Worm (Caenorhabditis elegans) whole organism, L1 larva: ENCODE measurements around the gene C35D6.4.

Source experiments
- Y116A8C.19 ChIP-seq: sonication (generic microtip); optimal IDR thresholded peaks from 2 replicates; lab custom pipeline; 2016; ENCODE audit warnings: missing compliant biosample characterization, missing genetic modification characterization, borderline replicate concordance
- aha-1 ChIP-seq: fragments of 150-350 bp; optimal IDR thresholded peaks from 2 replicates; lab custom pipeline; 2014; ENCODE audit warnings: missing biosample characterization, missing genetic modification characterization
- alr-1 ChIP-seq: fragments of 200-800 bp; sonication (Bioruptor generic); optimal IDR thresholded peaks from 2 replicates; lab custom pipeline; 2018; ENCODE audit warnings: borderline replicate concordance, mild to moderate bottlenecking, missing genetic modification characterization, missing compliant biosample characterization
- aly-2 ChIP-seq: fragments of 150-350 bp; optimal IDR thresholded peaks from 2 replicates; lab custom pipeline; 2014; ENCODE audit warnings: missing biosample characterization, missing genetic modification characterization
- ama-1 ChIP-seq: fragments of 150-350 bp; optimal IDR thresholded peaks from 2 replicates; lab custom pipeline; 2014
- ceh-63 ChIP-seq: fragments of 200-800 bp; sonication (Bioruptor generic); optimal IDR thresholded peaks from 2 replicates; lab custom pipeline; 2018; ENCODE audit warnings: mild to moderate bottlenecking, missing genetic modification characterization, missing compliant biosample characterization
- ceh-8 ChIP-seq: fragments of 200-800 bp; sonication (Bioruptor generic); optimal IDR thresholded peaks from 2 replicates; lab custom pipeline; 2018; ENCODE audit warnings: mild to moderate bottlenecking, missing genetic modification characterization, moderate library complexity, missing compliant biosample characterization
- ceh-82 ChIP-seq, 3 experiments: fragments of 150-350 bp in 1 of 3; sonication (generic microtip) in 2 of 3; optimal IDR thresholded peaks; 2 replicates each; lab custom pipeline; 2014 to 2017; ENCODE audit warnings: missing biosample characterization in 3 of 3, missing genetic modification characterization in 3 of 3
- ceh-90 ChIP-seq: sonication (generic microtip); optimal IDR thresholded peaks from 2 replicates; lab custom pipeline; 2016; ENCODE audit warnings: missing genetic modification characterization, missing compliant biosample characterization
- dsc-1 ChIP-seq: sonication (generic microtip); optimal IDR thresholded peaks from 2 replicates; lab custom pipeline; 2016; ENCODE audit warnings: mild to moderate bottlenecking, missing genetic modification characterization, missing compliant biosample characterization
- efl-1 ChIP-seq, 4 experiments: fragments of 150-350 bp; optimal IDR thresholded peaks in 3 of 4; peaks in 1 of 4; 1 replicate in 1 of 4; 2 replicates in 3 of 4; lab custom pipeline; 2014; ENCODE audit warnings: missing biosample characterization in 2 of 4, missing genetic modification characterization in 2 of 4, missing genetic modification reagents in 2 of 4
- efl-3 ChIP-seq: fragments of 200-800 bp; sonication (Bioruptor generic); optimal IDR thresholded peaks from 2 replicates; lab custom pipeline; 2018; ENCODE audit warnings: mild to moderate bottlenecking, missing genetic modification characterization, missing compliant biosample characterization
- egl-13 ChIP-seq: sonication (generic microtip); optimal IDR thresholded peaks from 2 replicates; lab custom pipeline; 2016; ENCODE audit warnings: missing genotype, missing genetic modification reagents, missing genetic modification characterization, missing compliant biosample characterization
- egl-27 ChIP-seq, 2 experiments: fragments of 150-350 bp in 1 of 2; sonication (generic microtip); optimal IDR thresholded peaks; 3 replicates each; lab custom pipeline; 2017 to 2018; ENCODE audit warnings: missing biosample characterization in 2 of 2, missing genetic modification characterization in 2 of 2, missing genetic modification reagents in 2 of 2
- elt-3 ChIP-seq, 6 experiments: fragments of 150-350 bp in 1 of 6; sonication (generic microtip); optimal IDR thresholded peaks; 2 replicates each; lab custom pipeline; 2017 to 2018; ENCODE audit warnings: missing biosample characterization in 6 of 6, missing genetic modification characterization in 6 of 6, inconsistent platforms in 1 of 6
- ets-5 ChIP-seq: fragments of 200-800 bp; sonication (Bioruptor generic); IDR thresholded peaks from 2 replicates; pipeline ENCODE4 v1.3.6; 2022; ENCODE audit warnings: missing genetic modification characterization, missing compliant biosample characterization
- fkh-10 ChIP-seq: sonication (generic microtip); optimal IDR thresholded peaks from 2 replicates; lab custom pipeline; 2017; ENCODE audit warnings: missing biosample characterization, missing genetic modification reagents, missing genetic modification characterization
- grh-1 ChIP-seq: fragments of 200-800 bp; sonication (Bioruptor generic); IDR thresholded peaks from 2 replicates; pipeline ENCODE4 v1.3.6; 2022; ENCODE audit warnings: missing genetic modification reagents, missing genetic modification characterization, missing compliant biosample characterization
- hlh-17 ChIP-seq: fragments of 200-800 bp; sonication (Bioruptor generic); optimal IDR thresholded peaks from 2 replicates; lab custom pipeline; 2018; ENCODE audit warnings: missing genetic modification characterization, mild to moderate bottlenecking, missing compliant biosample characterization, moderate library complexity, borderline replicate concordance
- hlh-4 ChIP-seq: sonication (generic microtip); optimal IDR thresholded peaks from 2 replicates; lab custom pipeline; 2016; ENCODE audit warnings: mild to moderate bottlenecking, missing genetic modification characterization, missing compliant biosample characterization
- hpl-2 ChIP-seq: fragments of 150-350 bp; optimal IDR thresholded peaks from 2 replicates; lab custom pipeline; 2014; ENCODE audit warnings: missing biosample characterization, missing genetic modification reagents, missing genetic modification characterization
- irx-1 ChIP-seq: sonication (generic microtip); optimal IDR thresholded peaks from 2 replicates; lab custom pipeline; 2016; ENCODE audit warnings: missing genetic modification characterization, missing compliant biosample characterization
- lin-14 ChIP-seq: fragments of 200-800 bp; sonication (Bioruptor generic); optimal IDR thresholded peaks from 2 replicates; lab custom pipeline; 2018; ENCODE audit warnings: mild to moderate bottlenecking, missing genetic modification characterization, moderate library complexity, missing compliant biosample characterization
- lin-35 ChIP-seq, 2 experiments: fragments of 150-350 bp; optimal IDR thresholded peaks; 2 replicates each; lab custom pipeline; 2014; ENCODE audit warnings: missing biosample characterization in 2 of 2, missing genetic modification characterization in 2 of 2, missing genetic modification reagents in 2 of 2
- lin-39 ChIP-seq: fragments of 150-350 bp; optimal IDR thresholded peaks from 2 replicates; lab custom pipeline; 2014; ENCODE audit warnings: missing biosample characterization, missing genetic modification reagents, missing genetic modification characterization
- mab-9 ChIP-seq: fragments of 200-800 bp; sonication (Bioruptor generic); IDR thresholded peaks from 2 replicates; pipeline ENCODE4 v1.3.6; 2022; ENCODE audit warnings: missing genetic modification reagents, missing genetic modification characterization, missing compliant biosample characterization
- mdl-1 ChIP-seq, 2 experiments: fragments of 150-350 bp; optimal IDR thresholded peaks; 2 replicates each; lab custom pipeline; 2014 to 2017; ENCODE audit warnings: missing biosample characterization in 2 of 2, missing genetic modification characterization in 2 of 2, inconsistent platforms in 1 of 2
- mef-2 ChIP-seq: fragments of 150-350 bp; optimal IDR thresholded peaks from 2 replicates; lab custom pipeline; 2014; ENCODE audit warnings: missing biosample characterization, missing genetic modification characterization
- mep-1 ChIP-seq: fragments of 150-350 bp; optimal IDR thresholded peaks from 2 replicates; lab custom pipeline; 2014; ENCODE audit warnings: missing biosample characterization, missing genetic modification characterization
- nhr-12 ChIP-seq: sonication (generic microtip); optimal IDR thresholded peaks from 2 replicates; lab custom pipeline; 2017; ENCODE audit warnings: missing biosample characterization, missing genetic modification characterization
- nhr-19 ChIP-seq: fragments of 200-800 bp; sonication (Bioruptor generic); conservative IDR thresholded peaks from 2 replicates; pipeline ENCODE4 v1.3.6; 2022; ENCODE audit warnings: missing genetic modification characterization, missing compliant biosample characterization
- nhr-20 ChIP-seq: sonication (generic microtip); optimal IDR thresholded peaks from 2 replicates; lab custom pipeline; 2016; ENCODE audit warnings: mild to moderate bottlenecking, missing genetic modification characterization, missing compliant biosample characterization
- nhr-47 ChIP-seq: sonication (generic microtip); optimal IDR thresholded peaks from 2 replicates; lab custom pipeline; 2016; ENCODE audit warnings: mild to moderate bottlenecking, missing genetic modification characterization, moderate library complexity, missing compliant biosample characterization
- nhr-71 ChIP-seq: sonication (generic microtip); optimal IDR thresholded peaks from 2 replicates; lab custom pipeline; 2016; ENCODE audit warnings: mild to moderate bottlenecking, missing genetic modification characterization, moderate library complexity, missing compliant biosample characterization
- nhr-76 ChIP-seq: sonication (generic microtip); optimal IDR thresholded peaks from 2 replicates; lab custom pipeline; 2017; ENCODE audit warnings: missing biosample characterization, missing genetic modification characterization
- nhr-84 ChIP-seq: sonication (generic microtip); optimal IDR thresholded peaks from 2 replicates; lab custom pipeline; 2017; ENCODE audit warnings: missing biosample characterization, missing genetic modification characterization
- nhr-85 ChIP-seq: sonication (generic microtip); peaks from one replicate; lab custom pipeline; 2016; ENCODE audit warnings: missing genetic modification characterization, inconsistent platforms, missing compliant biosample characterization
- nhr-90 ChIP-seq: sonication (generic microtip); optimal IDR thresholded peaks from 2 replicates; lab custom pipeline; 2016; ENCODE audit warnings: mild to moderate bottlenecking, missing genetic modification characterization, missing compliant biosample characterization; ENCODE audit not compliant: poor library complexity
- pax-3 ChIP-seq: fragments of 200-800 bp; sonication (Bioruptor generic); optimal IDR thresholded peaks from 2 replicates; lab custom pipeline; 2018; ENCODE audit warnings: mild to moderate bottlenecking, missing genetic modification characterization, moderate library complexity, missing compliant biosample characterization
- pqm-1 ChIP-seq: sonication (generic microtip); optimal IDR thresholded peaks from 3 replicates; lab custom pipeline; 2017; ENCODE audit warnings: missing biosample characterization, missing genetic modification characterization
- rnt-1 ChIP-seq: sonication (generic microtip); optimal IDR thresholded peaks from 2 replicates; lab custom pipeline; 2016; ENCODE audit warnings: mild to moderate bottlenecking, missing genetic modification characterization, moderate library complexity, missing compliant biosample characterization
- skn-1 ChIP-seq: fragments of 150-350 bp; optimal IDR thresholded peaks from 2 replicates; lab custom pipeline; 2014; ENCODE audit warnings: missing biosample characterization, missing genetic modification characterization
- snpc-4 ChIP-seq: fragments of 150-350 bp; optimal IDR thresholded peaks from 2 replicates; lab custom pipeline; 2014; ENCODE audit warnings: missing biosample characterization, missing genetic modification characterization
- snu-23 ChIP-seq: sonication (generic microtip); optimal IDR thresholded peaks from 2 replicates; lab custom pipeline; 2016; ENCODE audit warnings: missing genetic modification characterization, missing compliant biosample characterization
- sox-4 ChIP-seq: sonication (generic microtip); optimal IDR thresholded peaks from 2 replicates; lab custom pipeline; 2016; ENCODE audit warnings: missing genetic modification characterization, missing compliant biosample characterization
- sup-37 ChIP-seq: fragments of 200-800 bp; sonication (Bioruptor generic); optimal IDR thresholded peaks from 2 replicates; lab custom pipeline; 2018; ENCODE audit warnings: mild to moderate bottlenecking, missing genetic modification characterization, missing compliant biosample characterization
- swsn-7 ChIP-seq: sonication (generic microtip); optimal IDR thresholded peaks from 2 replicates; lab custom pipeline; 2016; ENCODE audit warnings: missing genetic modification characterization, missing compliant biosample characterization
- tbx-2 ChIP-seq: sonication (generic microtip); optimal IDR thresholded peaks from 2 replicates; lab custom pipeline; 2016; ENCODE audit warnings: missing genetic modification characterization, missing compliant biosample characterization
- unc-130 ChIP-seq: fragments of 150-350 bp; optimal IDR thresholded peaks from 2 replicates; lab custom pipeline; 2017; ENCODE audit warnings: missing biosample characterization, missing genetic modification characterization, inconsistent platforms
- unc-86 ChIP-seq: sonication (generic microtip); optimal IDR thresholded peaks from 2 replicates; lab custom pipeline; 2016; ENCODE audit warnings: missing genetic modification characterization, missing compliant biosample characterization
- unc-98 ChIP-seq: fragments of 200-800 bp; sonication (Bioruptor generic); IDR thresholded peaks from 2 replicates; pipeline ENCODE4 v1.3.6; 2022; ENCODE audit warnings: missing genetic modification characterization, missing compliant biosample characterization
- xbp-1 ChIP-seq: sonication (generic microtip); optimal IDR thresholded peaks from 2 replicates; lab custom pipeline; 2016; ENCODE audit warnings: missing genetic modification characterization, missing compliant biosample characterization
- zip-4 ChIP-seq: fragments of 200-800 bp; sonication (Bioruptor generic); optimal IDR thresholded peaks from 2 replicates; lab custom pipeline; 2018; ENCODE audit warnings: mild to moderate bottlenecking, missing genetic modification characterization, moderate library complexity, missing compliant biosample characterization

The C35D6.4 gene

DNA sequence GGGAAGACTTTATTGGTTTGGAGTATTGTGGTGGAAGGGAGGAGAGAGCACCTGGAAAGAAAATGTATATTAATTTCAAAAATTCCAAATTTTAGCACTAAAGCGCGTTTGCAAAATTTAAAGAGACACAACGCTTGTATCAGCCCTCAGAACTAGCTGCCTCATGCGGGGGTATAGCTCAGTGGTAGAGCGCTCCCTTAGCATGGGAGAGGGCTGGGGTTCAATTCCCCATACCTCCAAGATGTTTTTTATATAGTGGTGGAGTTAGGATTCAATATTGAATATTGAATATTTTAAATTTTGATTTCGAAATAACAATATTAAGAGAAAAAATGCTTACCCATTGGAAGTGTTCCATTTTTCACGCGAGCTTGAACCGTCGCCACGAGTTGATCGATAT is 48.2 kb downstream of the C35D6.4 start:
- TF ChIP-seq hpl-2 (GFP tag; lab: Kevin White, UChicago) (no peak), ets-5 (GFP tag; lab: Robert Waterston, UW) (no peak), fkh-10 (GFP tag; lab: Kevin White, UChicago) (peak; percentile 23), mab-9 (GFP tag; lab: Robert Waterston, UW) (no peak), irx-1 (no peak), mdl-1 (tag; optimal IDR thresholded peaks at IDR 0.05; lab: Kevin White, UChicago) (peak in 1 of 2 experiments; percentile 35), hlh-17 (GFP tag; lab: Kevin White, UChicago) (no peak), dsc-1 (tag; lab: Kevin White, UChicago) (peak; percentile 44), ceh-82 (tag; optimal IDR thresholded peaks at IDR 0.05; lab: Kevin White, UChicago) (peak in 1 of 3 experiments; percentile 15), mep-1 (tag; lab: Kevin White, UChicago) (no peak), unc-86 (no peak), alr-1 (tag; lab: Kevin White, UChicago) (no peak), nhr-19 (GFP tag; lab: Robert Waterston, UW) (peak; percentile 28; the same call in 1 of the 2 replicates), rnt-1 (tag; lab: Kevin White, UChicago) (peak; percentile 39), snu-23 (peak; percentile 46), pax-3 (no peak), unc-98 (no peak), hlh-4 (no peak), pqm-1 (tag; lab: Kevin White, UChicago) (no peak), nhr-47 (tag; lab: Kevin White, UChicago) (peak; percentile 50), skn-1 (no peak), zip-4 (GFP tag; lab: Kevin White, UChicago) (no peak), nhr-90 (tag; lab: Kevin White, UChicago) (peak; percentile 25), nhr-20 (tag; lab: Kevin White, UChicago) (peak; percentile 49), aha-1 (tag; lab: Kevin White, UChicago) (no peak), egl-13 (no peak), ceh-90 (tag; lab: Kevin White, UChicago) (no peak), lin-14 (GFP tag; lab: Kevin White, UChicago) (no peak), nhr-12 (no peak), ceh-63 (GFP tag; lab: Kevin White, UChicago) (no peak), ama-1 (lab: Kevin White, UChicago) (no peak), nhr-85 (tag; lab: Kevin White, UChicago) (no peak), nhr-71 (peak; percentile 27), efl-1 (optimal IDR thresholded peaks at IDR 0.05; lab: Kevin White, UChicago) (peak in 1 of 2 experiments; percentile 10), efl-1 (GFP tag; optimal IDR thresholded peaks at IDR 0.05 in 1 of 2; lab: Kevin White, UChicago) (no peak), Y116A8C.19 (tag; lab: Kevin White, UChicago) (no peak), swsn-7 (peak; percentile 1), ceh-8 (no peak), sup-37 (GFP tag; lab: Kevin White, UChicago) (no peak), nhr-84 (no peak), lin-39 (tag; lab: Kevin White, UChicago) (no peak), tbx-2 (no peak), nhr-76 (tag; lab: Kevin White, UChicago) (no peak), egl-27 (tag; optimal IDR thresholded peaks at IDR 0.05; lab: Kevin White, UChicago) (no peak), xbp-1 (tag; lab: Kevin White, UChicago) (peak; percentile 24), aly-2 (tag; lab: Kevin White, UChicago) (no peak), unc-130 (tag; lab: Kevin White, UChicago) (no peak), grh-1 (GFP tag; lab: Robert Waterston, UW) (no peak), elt-3 (tag; optimal IDR thresholded peaks at IDR 0.05; lab: Kevin White, UChicago) (no peak), mef-2 (tag; lab: Kevin White, UChicago) (no peak), lin-35 (GFP tag; optimal IDR thresholded peaks at IDR 0.05; lab: Kevin White, UChicago) (peak in 1 of 2 experiments; percentile 42), sox-4 (no peak), snpc-4 (tag; lab: Kevin White, UChicago) (peak; percentile 10), efl-3 (GFP tag; lab: Kevin White, UChicago) (no peak)
